Fruit fly (Drosophila melanogaster) whole organism: ENCODE data around the gene wgn.

ENCODE experiments used
- CG8478 ChIP-seq: fragments of >200 bp; optimal IDR thresholded peaks from 2 replicates; lab custom pipeline; 2018; ENCODE audit warnings: inconsistent platforms
- pan ChIP-seq: fragments of >200 bp; optimal IDR thresholded peaks from 2 replicates; lab custom pipeline; 2017
- psq ChIP-seq: fragments of >200 bp; optimal IDR thresholded peaks from 2 replicates; lab custom pipeline; 2017
- usp ChIP-seq: fragments of >200 bp; optimal IDR thresholded peaks from 2 replicates; lab custom pipeline; 2017; ENCODE audit warnings: missing biosample characterization, missing genetic modification characterization, mixed read lengths

DNA sequence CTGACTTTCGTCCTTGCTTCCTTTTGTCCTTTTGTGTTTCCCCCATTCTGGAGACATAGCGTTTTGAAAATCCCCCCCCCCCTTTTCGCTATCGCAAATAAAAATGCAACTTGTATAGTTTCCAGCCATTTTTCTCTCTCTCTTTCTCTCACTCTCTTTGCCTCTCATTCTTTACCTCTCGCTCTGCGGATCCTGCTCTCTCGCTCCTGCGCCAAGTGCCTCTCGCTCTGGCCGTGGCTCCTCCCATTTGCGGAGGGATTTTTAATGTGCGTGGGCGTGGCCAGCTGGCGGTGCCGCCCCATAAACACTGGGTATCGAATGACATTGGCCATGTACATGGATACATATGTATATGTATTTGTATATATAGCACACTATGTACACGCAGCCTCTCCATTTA is 47.4 kb downstream of the wgn start:
- TF ChIP-seq CG8478: no peak
- TF ChIP-seq psq (lab: Kevin White, UChicago): no peak
- TF ChIP-seq pan: no peak
- TF ChIP-seq usp: no peak
